Worm (Caenorhabditis elegans) whole organism, L4/young adult: ENCODE data around the gene col-98.

Experiments used
- W03F9.2 ChIP-seq: fragments of 150-350 bp; optimal IDR thresholded peaks from 2 replicates; lab custom pipeline; 2014; ENCODE audit warnings: missing biosample characterization, missing genetic modification characterization
- dao-5 ChIP-seq: sonication (generic microtip); optimal IDR thresholded peaks from 2 replicates; lab custom pipeline; 2016; ENCODE audit warnings: missing genotype, missing genetic modification characterization, moderate library complexity, missing compliant biosample characterization
- him-1 ChIP-seq: sonication (generic microtip); optimal IDR thresholded peaks from 2 replicates; lab custom pipeline; 2016; ENCODE audit warnings: missing genotype, missing genetic modification reagents, missing genetic modification characterization, missing compliant biosample characterization

The col-98 gene

ce11 chrIII:13067884-13068767, 49.3 kb downstream of the col-98 start:
- TF ChIP-seq W03F9.2: no peak
- no peak for TF ChIP-seq dao-5
- TF ChIP-seq him-1: peak; percentile 91

- TF ChIP-seq him-1 (no peak), W03F9.2 (peak; percentile 25), dao-5 (no peak)
These were observed 50.6 kb downstream of the col-98 start for ce11 chrIII:13069416-13069815.
